Fruit fly (Drosophila melanogaster): ENCODE data around the gene trh.

trh gene

DNA sequence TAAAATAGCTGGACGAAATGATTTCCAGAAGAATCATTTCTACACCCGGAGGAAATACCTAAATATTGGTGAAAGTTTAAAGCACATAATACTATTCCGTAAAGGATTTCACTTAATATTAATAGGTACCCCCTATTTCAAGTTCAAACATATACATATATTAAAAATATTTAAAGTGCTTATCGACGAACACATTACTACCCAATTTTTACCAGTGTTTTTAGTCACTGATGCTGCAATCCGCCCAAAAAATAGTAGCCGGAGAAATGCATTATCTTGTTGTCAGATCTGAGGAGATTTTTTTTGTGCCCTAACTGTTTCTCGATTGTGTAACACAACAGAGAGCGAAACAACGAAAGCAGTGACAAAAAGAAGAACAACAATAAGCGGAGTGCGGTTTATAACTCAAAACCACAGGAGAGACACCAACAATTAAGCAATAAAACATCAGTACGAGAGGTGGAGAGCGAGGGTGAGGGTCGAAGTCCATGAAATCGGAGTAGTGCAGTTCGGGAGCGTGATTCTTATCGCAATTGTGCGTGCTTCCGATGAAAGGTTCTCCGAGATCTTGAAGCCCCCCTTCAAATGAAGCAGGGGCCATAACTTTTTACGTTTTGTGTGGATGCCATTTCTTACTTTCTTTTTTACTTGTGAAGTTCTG lies 11.4 kb downstream of the trh start (continued):
- TF ChIP-seq ara (GFP tag; IDR thresholded peaks at IDR 0.05) (0 out of 2 replicates have a peak, but pooled peaks have one; percentile 40), zfh1 (GFP tag; IDR thresholded peaks at IDR 0.05) (peak; percentile 46; the same call in 2 of the 3 replicates)

DNA sequence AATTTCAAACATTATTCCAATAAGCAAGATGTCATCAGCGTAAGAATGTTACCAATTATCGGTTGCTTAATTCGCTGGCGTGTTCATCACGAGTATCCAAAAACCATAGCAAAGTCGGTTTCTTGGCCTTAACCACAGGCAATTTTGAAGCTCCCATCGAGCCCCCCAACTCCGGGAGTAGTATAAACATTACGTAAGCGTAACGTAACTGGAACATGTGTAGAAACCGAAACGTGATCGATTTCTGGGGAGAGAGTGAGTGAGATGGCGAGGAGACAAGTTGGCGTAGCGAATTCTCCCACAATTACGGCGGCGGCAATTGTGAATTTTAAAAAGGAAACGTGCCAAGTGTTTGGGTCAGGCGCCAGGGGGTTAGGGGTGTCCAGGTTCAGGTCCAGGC lies 13.5 kb downstream of the trh start:
- TF ChIP-seq Optix (GFP tag; IDR thresholded peaks at IDR 0.05) = no peak
- TF ChIP-seq Ets65A (GFP tag) = peak; percentile 23
- TF ChIP-seq CG6175 (GFP tag; IDR thresholded peaks at IDR 0.05) = no peak
- no peak for TF ChIP-seq CG18011 (GFP tag; optimal IDR thresholded peaks at IDR 0.05)
- no peak for TF ChIP-seq tll (GFP tag; optimal IDR thresholded peaks at IDR 0.05)
- no peak for TF ChIP-seq D19B (GFP tag; optimal IDR thresholded peaks at IDR 0.05)
- TF ChIP-seq CG12104 (GFP tag; optimal IDR thresholded peaks at IDR 0.05) = no peak
- TF ChIP-seq crol (GFP tag; IDR thresholded peaks at IDR 0.05) = 0 out of 2 replicates have a peak, but pooled peaks have one; percentile 10
- TF ChIP-seq CG9215 (GFP tag; IDR thresholded peaks at IDR 0.05) = no peak
- TF ChIP-seq Asciz (GFP tag; optimal IDR thresholded peaks at IDR 0.05) = no peak
- no peak for TF ChIP-seq Gug (GFP tag; IDR thresholded peaks at IDR 0.05)
- no peak for TF ChIP-seq CG3847 (GFP tag; IDR thresholded peaks at IDR 0.05)
- TF ChIP-seq Pdp1 (GFP tag; optimal IDR thresholded peaks at IDR 0.05) = peak in 1 of 2 experiments; percentile 66
- no peak for TF ChIP-seq CG8765 (GFP tag; IDR thresholded peaks at IDR 0.05)
- TF ChIP-seq CG9437 (GFP tag; optimal IDR thresholded peaks at IDR 0.05) = peak; percentile 66
- no peak for TF ChIP-seq CG4360 (GFP tag; IDR thresholded peaks at IDR 0.05)

DNA sequence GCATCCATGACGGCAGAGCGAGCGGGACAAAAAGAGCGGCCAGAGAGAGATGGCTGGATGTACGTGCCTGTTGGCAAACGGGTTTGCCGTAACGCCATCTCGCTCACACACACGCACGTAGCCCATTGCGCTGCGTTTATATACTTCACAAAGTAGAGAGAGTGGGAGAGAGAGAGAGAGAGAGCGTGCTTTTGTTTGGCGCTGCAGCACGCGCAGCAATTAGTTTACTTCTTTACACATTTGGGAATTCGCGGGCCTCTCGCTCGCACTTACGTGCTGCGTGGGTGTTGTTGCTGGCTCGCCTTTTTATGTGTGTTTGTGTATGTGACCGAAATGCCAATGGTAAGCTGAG lies 14.4 kb downstream of the trh start:
- TF ChIP-seq Ssrp (tag; optimal IDR thresholded peaks at IDR 0.05) = no peak
- no peak for TF ChIP-seq CG15514 (GFP tag; optimal IDR thresholded peaks at IDR 0.05)
- no peak for TF ChIP-seq ssp (GFP tag; IDR thresholded peaks at IDR 0.05)
- no peak for TF ChIP-seq Lim3 (GFP tag; IDR thresholded peaks at IDR 0.05)
- no peak for TF ChIP-seq bigmax (GFP tag; optimal IDR thresholded peaks at IDR 0.05)
- TF ChIP-seq eyg (GFP tag; optimal IDR thresholded peaks at IDR 0.05) = no peak
- TF ChIP-seq CG10959 (GFP tag; IDR thresholded peaks at IDR 0.05) = no peak
- TF ChIP-seq CG6765 (GFP tag; optimal IDR thresholded peaks at IDR 0.05) = no peak
- no peak for TF ChIP-seq Awh (GFP tag; IDR thresholded peaks at IDR 0.05)
- TF ChIP-seq CG11696 (GFP tag; IDR thresholded peaks at IDR 0.05) = no peak
- TF ChIP-seq Asciz (GFP tag; optimal IDR thresholded peaks at IDR 0.05) = no peak
- peak; percentile 97 for TF ChIP-seq D (optimal IDR thresholded peaks at IDR 0.05)
- no peak for TF ChIP-seq D (GFP tag; optimal IDR thresholded peaks at IDR 0.05)
- no peak for TF ChIP-seq wdn (GFP tag; IDR thresholded peaks at IDR 0.05)
- no peak for TF ChIP-seq CG14667 (GFP tag; IDR thresholded peaks at IDR 0.05)
- TF ChIP-seq Nf-YA (GFP tag; IDR thresholded peaks at IDR 0.05) = peak; percentile 97
- no peak for TF ChIP-seq CG2889 (GFP tag; IDR thresholded peaks at IDR 0.05)
- TF ChIP-seq Ets65A (GFP tag) = no peak
- TF ChIP-seq CG7839 (tag; optimal IDR thresholded peaks at IDR 0.05) = no peak
- no peak for TF ChIP-seq CG17912 (GFP tag; optimal IDR thresholded peaks at IDR 0.05)
- TF ChIP-seq fd64A (GFP tag; optimal IDR thresholded peaks at IDR 0.05) = no peak
- TF ChIP-seq CG4820 (GFP tag; optimal IDR thresholded peaks at IDR 0.05) = no peak
- TF ChIP-seq cato (GFP tag; optimal IDR thresholded peaks at IDR 0.05; ENCODE audit: borderline replicate concordance) = no peak
- no peak for TF ChIP-seq pzg (GFP tag; optimal IDR thresholded peaks at IDR 0.05)
- TF ChIP-seq CG9797 (GFP tag; optimal IDR thresholded peaks at IDR 0.05) = no peak
- no peak for TF ChIP-seq CG7987 (GFP tag; optimal IDR thresholded peaks at IDR 0.05)
- no peak for TF ChIP-seq wor (GFP tag; IDR thresholded peaks at IDR 0.05)
- TF ChIP-seq CG12071 (GFP tag; optimal IDR thresholded peaks at IDR 0.05) = no peak
- TF ChIP-seq nmo (GFP tag; optimal IDR thresholded peaks at IDR 0.05) = peak; percentile 32
- no peak for TF ChIP-seq CG4730 (GFP tag; IDR thresholded peaks at IDR 0.05)
- TF ChIP-seq Atf-2 (GFP tag; optimal IDR thresholded peaks at IDR 0.05) = no peak
- no peak for TF ChIP-seq TFAM (GFP tag; optimal IDR thresholded peaks at IDR 0.05)
- TF ChIP-seq klu (GFP tag; IDR thresholded peaks at IDR 0.05) = no peak
